Fruit fly (Drosophila melanogaster): ENCODE data around the gene CG10589.

Gene CG10589

dm6 chr3L:20952622-20953618 lies 25.3 kb downstream of the CG10589 start:
- no peak for TF ChIP-seq toe (GFP tag; optimal IDR thresholded peaks at IDR 0.05)
- TF ChIP-seq CG7101 (tag; optimal IDR thresholded peaks at IDR 0.05): no peak
- TF ChIP-seq CG1620 (GFP tag; optimal IDR thresholded peaks at IDR 0.05): no peak
- TF ChIP-seq bab1 (GFP tag; optimal IDR thresholded peaks at IDR 0.05): no peak
- no peak for TF ChIP-seq CG11617 (GFP tag; optimal IDR thresholded peaks at IDR 0.05)
- no peak for TF ChIP-seq CG7045 (GFP tag; optimal IDR thresholded peaks at IDR 0.05)
- no peak for TF ChIP-seq Mnt (GFP tag; optimal IDR thresholded peaks at IDR 0.05)
- TF ChIP-seq CG12768 (GFP tag; optimal IDR thresholded peaks at IDR 0.05): no peak
- TF ChIP-seq Hr96 (GFP tag; optimal IDR thresholded peaks at IDR 0.05): no peak
- TF ChIP-seq CG5204 (GFP tag; optimal IDR thresholded peaks at IDR 0.05): no peak
- TF ChIP-seq CG14711 (tag; optimal IDR thresholded peaks at IDR 0.05): no peak
- no peak for TF ChIP-seq Clk (GFP tag; optimal IDR thresholded peaks at IDR 0.05)
- no peak for TF ChIP-seq Crg-1 (GFP tag; optimal IDR thresholded peaks at IDR 0.05)
- TF ChIP-seq cnc (optimal IDR thresholded peaks at IDR 0.05): no peak
- TF ChIP-seq cic (GFP tag; optimal IDR thresholded peaks at IDR 0.05): no peak
- TF ChIP-seq tj (GFP tag; optimal IDR thresholded peaks at IDR 0.05): no peak
- TF ChIP-seq kay (GFP tag; ENCODE audit: borderline replicate concordance): no peak
- no peak for TF ChIP-seq pad (GFP tag; optimal IDR thresholded peaks at IDR 0.05)
- TF ChIP-seq CG33017 (tag; optimal IDR thresholded peaks at IDR 0.05): no peak
- TF ChIP-seq ovo (GFP tag; optimal IDR thresholded peaks at IDR 0.05): no peak

dm6 chr3L:20954118-20954517 lies 26.5 kb downstream of the CG10589 start:
- TF ChIP-seq Hr96 (GFP tag; optimal IDR thresholded peaks at IDR 0.05) (no peak), CG1620 (GFP tag; optimal IDR thresholded peaks at IDR 0.05) (no peak), ovo (GFP tag; optimal IDR thresholded peaks at IDR 0.05) (no peak), pad (GFP tag; optimal IDR thresholded peaks at IDR 0.05) (no peak), CG33017 (tag; optimal IDR thresholded peaks at IDR 0.05) (no peak), kay (GFP tag; ENCODE audit: borderline replicate concordance) (no peak), cnc (optimal IDR thresholded peaks at IDR 0.05) (no peak), CG7045 (GFP tag; optimal IDR thresholded peaks at IDR 0.05) (no peak), bab1 (GFP tag; optimal IDR thresholded peaks at IDR 0.05) (no peak), Clk (GFP tag; optimal IDR thresholded peaks at IDR 0.05) (no peak), cic (GFP tag; optimal IDR thresholded peaks at IDR 0.05) (no peak), Crg-1 (GFP tag; optimal IDR thresholded peaks at IDR 0.05) (no peak)

- TF ChIP-seq Clk (GFP tag; optimal IDR thresholded peaks at IDR 0.05) (no peak), cnc (optimal IDR thresholded peaks at IDR 0.05) (no peak), CG12768 (GFP tag; optimal IDR thresholded peaks at IDR 0.05) (no peak), toe (GFP tag; optimal IDR thresholded peaks at IDR 0.05) (no peak), tj (GFP tag; optimal IDR thresholded peaks at IDR 0.05) (no peak)
Observed at dm6 chr3L:20956650-20957049, 29.0 kb downstream of the CG10589 start, which contains the start of the genes Sems and CG10588. Gene Sems, minus strand, starts transcription at chr3L:20956750. Gene CG10588, plus strand, starts transcription at chr3L:20956934.

dm6 chr3L:20961286-20961685 lies 33.7 kb downstream of the CG10589 start, which contains the start of gene CG11037:
Gene CG11037, minus strand, starts transcription at chr3L:20961386.
- no peak for TF ChIP-seq CG1620 (GFP tag; optimal IDR thresholded peaks at IDR 0.05)
- no peak for TF ChIP-seq CG5204 (GFP tag; optimal IDR thresholded peaks at IDR 0.05)
- no peak for TF ChIP-seq Clk (GFP tag; optimal IDR thresholded peaks at IDR 0.05)
- TF ChIP-seq toe (GFP tag; optimal IDR thresholded peaks at IDR 0.05): no peak
- no peak for TF ChIP-seq bab1 (GFP tag; optimal IDR thresholded peaks at IDR 0.05)
- TF ChIP-seq ovo (GFP tag; optimal IDR thresholded peaks at IDR 0.05): no peak
- TF ChIP-seq CG7101 (tag; optimal IDR thresholded peaks at IDR 0.05): no peak
- no peak for TF ChIP-seq Hr96 (GFP tag; optimal IDR thresholded peaks at IDR 0.05)
- TF ChIP-seq CG12768 (GFP tag; optimal IDR thresholded peaks at IDR 0.05): no peak
- TF ChIP-seq CG7045 (GFP tag; optimal IDR thresholded peaks at IDR 0.05): no peak
- TF ChIP-seq CG11617 (GFP tag; optimal IDR thresholded peaks at IDR 0.05): no peak
- no peak for TF ChIP-seq Mnt (GFP tag; optimal IDR thresholded peaks at IDR 0.05)
- no peak for TF ChIP-seq tj (GFP tag; optimal IDR thresholded peaks at IDR 0.05)
- no peak for TF ChIP-seq kay (GFP tag; ENCODE audit: borderline replicate concordance)
- TF ChIP-seq Crg-1 (GFP tag; optimal IDR thresholded peaks at IDR 0.05): no peak
- TF ChIP-seq CG14711 (tag; optimal IDR thresholded peaks at IDR 0.05): no peak

dm6 chr3L:20962455-20962854 lies 34.8 kb downstream of the CG10589 start, which contains the start of gene CG10587:
Gene CG10587, minus strand, starts transcription at chr3L:20962555.
- no peak for TF ChIP-seq CG5204 (GFP tag; optimal IDR thresholded peaks at IDR 0.05)
- TF ChIP-seq toe (GFP tag; optimal IDR thresholded peaks at IDR 0.05): no peak
- TF ChIP-seq Mnt (GFP tag; optimal IDR thresholded peaks at IDR 0.05): no peak
- TF ChIP-seq kay (GFP tag; ENCODE audit: borderline replicate concordance): no peak
- no peak for TF ChIP-seq CG14711 (tag; optimal IDR thresholded peaks at IDR 0.05)
- TF ChIP-seq CG7101 (tag; optimal IDR thresholded peaks at IDR 0.05): no peak
- TF ChIP-seq CG1620 (GFP tag; optimal IDR thresholded peaks at IDR 0.05): no peak
- no peak for TF ChIP-seq CG7045 (GFP tag; optimal IDR thresholded peaks at IDR 0.05)
- TF ChIP-seq cic (GFP tag; optimal IDR thresholded peaks at IDR 0.05): no peak
- no peak for TF ChIP-seq Clk (GFP tag; optimal IDR thresholded peaks at IDR 0.05)
- TF ChIP-seq CG33017 (tag; optimal IDR thresholded peaks at IDR 0.05): no peak
- TF ChIP-seq Crg-1 (GFP tag; optimal IDR thresholded peaks at IDR 0.05): no peak

dm6 chr3L:20966662-20967061 lies 39.0 kb downstream of the CG10589 start, which contains the start of gene CG12983:
Gene CG12983, minus strand, starts transcription at chr3L:20966762.
- no peak for TF ChIP-seq CG33017 (tag; optimal IDR thresholded peaks at IDR 0.05)
- no peak for TF ChIP-seq CG11617 (GFP tag; optimal IDR thresholded peaks at IDR 0.05)
- TF ChIP-seq pad (GFP tag; optimal IDR thresholded peaks at IDR 0.05): no peak
- TF ChIP-seq CG7045 (GFP tag; optimal IDR thresholded peaks at IDR 0.05): no peak
- TF ChIP-seq cic (GFP tag; optimal IDR thresholded peaks at IDR 0.05): no peak
- TF ChIP-seq ovo (GFP tag; optimal IDR thresholded peaks at IDR 0.05): no peak
- TF ChIP-seq CG5204 (GFP tag; optimal IDR thresholded peaks at IDR 0.05): no peak
- TF ChIP-seq tj (GFP tag; optimal IDR thresholded peaks at IDR 0.05): no peak
- no peak for TF ChIP-seq bab1 (GFP tag; optimal IDR thresholded peaks at IDR 0.05)
- TF ChIP-seq Hr96 (GFP tag; optimal IDR thresholded peaks at IDR 0.05): no peak
- TF ChIP-seq CG1620 (GFP tag; optimal IDR thresholded peaks at IDR 0.05): no peak
